Worm (Caenorhabditis elegans) whole organism, early embryonic: ENCODE results near the gene Y51A2A.4.

ENCODE experiments used
- B0310.2 ChIP-seq: sonication (generic microtip); optimal IDR thresholded peaks from 2 replicates; lab custom pipeline; 2016; ENCODE audit warnings: mild to moderate bottlenecking, missing genetic modification characterization, missing compliant biosample characterization
- F13C5.2 ChIP-seq: sonication (generic microtip); optimal IDR thresholded peaks from 2 replicates; lab custom pipeline; 2017; ENCODE audit warnings: mild to moderate bottlenecking, missing genetic modification characterization, inconsistent platforms, missing compliant biosample characterization
- ama-1 ChIP-seq: fragments of 150-350 bp; optimal IDR thresholded peaks from 2 replicates; lab custom pipeline; 2014
- ceh-36 ChIP-seq: sonication (generic microtip); optimal IDR thresholded peaks from 2 replicates; lab custom pipeline; 2016; ENCODE audit warnings: missing genetic modification characterization, inconsistent platforms, missing compliant biosample characterization
- hmbx-1 ChIP-seq: sonication (generic microtip); optimal IDR thresholded peaks from 2 replicates; lab custom pipeline; 2016; ENCODE audit warnings: mild to moderate bottlenecking, missing genetic modification characterization, missing compliant biosample characterization
- hnd-1 ChIP-seq: sonication (generic microtip); optimal IDR thresholded peaks from 2 replicates; lab custom pipeline; 2016; ENCODE audit warnings: missing genetic modification characterization, missing compliant biosample characterization
- tbx-37 ChIP-seq: fragments of 200-800 bp; sonication (Bioruptor generic); conservative IDR thresholded peaks from 2 replicates; pipeline ENCODE4 v1.3.6; 2022; ENCODE audit warnings: missing genetic modification reagents, missing genetic modification characterization, missing compliant biosample characterization

DNA sequence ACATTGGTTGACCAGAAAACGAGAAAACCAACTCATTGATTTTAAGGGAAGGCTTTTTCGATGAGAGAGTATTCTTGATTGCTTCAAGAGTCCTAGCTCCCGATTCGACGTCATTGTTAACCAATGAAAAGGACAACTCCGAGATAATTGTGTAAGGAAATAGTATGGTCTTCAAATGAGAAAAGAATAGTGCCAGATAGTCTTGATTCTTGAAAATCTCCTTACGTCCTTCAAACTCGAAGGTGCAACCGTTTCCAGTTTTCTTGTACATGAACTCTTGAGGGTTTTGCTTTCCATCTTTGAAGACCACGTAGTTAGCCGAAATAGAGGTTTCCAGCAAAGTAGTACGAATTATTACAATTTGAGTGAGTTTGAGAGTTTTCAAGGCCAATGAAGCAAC, 47.5 kb upstream of the Y51A2A.4 start:
- TF ChIP-seq tbx-37 (GFP tag; lab: Robert Waterston, UW) (no peak), ceh-36 (no peak), ama-1 (no peak), F13C5.2 (tag; lab: Kevin White, UChicago) (no peak), B0310.2 (tag; lab: Kevin White, UChicago) (no peak), hnd-1 (tag; lab: Kevin White, UChicago) (no peak), hmbx-1 (no peak)
